In the genomic region with DNA sequence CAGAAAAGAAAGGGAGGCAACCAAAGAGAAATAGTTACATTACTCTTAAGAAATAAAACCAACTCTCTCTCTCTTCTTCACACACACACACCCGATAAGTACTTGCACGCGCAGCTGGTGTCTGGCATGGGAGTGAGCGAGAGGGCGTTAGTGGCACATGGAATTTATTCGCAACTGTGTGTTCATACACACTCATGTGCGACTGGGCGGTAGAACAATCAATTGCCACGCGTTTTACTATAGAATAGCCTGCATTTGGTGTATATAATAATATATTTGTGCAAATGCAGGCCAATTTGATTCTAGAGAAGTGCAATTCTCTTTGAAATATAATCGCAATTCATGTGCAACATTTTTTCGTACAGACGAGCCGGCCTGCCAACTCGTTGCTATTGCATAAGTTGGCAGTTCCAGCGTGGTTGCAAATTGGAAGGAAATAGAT, we compare ENCODE assay signal across 1 fruit fly cellular context.
TF ChIP-seq lines count a peak whose summit lies in the region.

No protein-coding gene starts in this region.

TF ChIP-seq in whole organism, embryonic, 481 proteins besides CTCF, POLR2A, EP300 and RAD21 (continued from another document and continues in another):
- TF ChIP-seq CG15011 (GFP tag; optimal IDR thresholded peaks at IDR 0.05; lab: Kevin White, UChicago) = no peak
- no peak for TF ChIP-seq Pdp1 (GFP tag; optimal IDR thresholded peaks at IDR 0.05; lab: Kevin White, UChicago)
- TF ChIP-seq sob (GFP tag; IDR thresholded peaks at IDR 0.05; lab: Robert Waterston, UW) = peak; percentile 22; the same call in 1 of the 2 replicates
- TF ChIP-seq CG4820 (GFP tag; optimal IDR thresholded peaks at IDR 0.05; lab: Kevin White, UChicago) = no peak
- TF ChIP-seq schlank (tag; optimal IDR thresholded peaks at IDR 0.05; lab: Kevin White, UChicago) = no peak
- TF ChIP-seq CG17912 (GFP tag; optimal IDR thresholded peaks at IDR 0.05; lab: Kevin White, UChicago) = no peak
- no peak for TF ChIP-seq CG16779 (GFP tag; IDR thresholded peaks at IDR 0.05; lab: Robert Waterston, UW)
- no peak for TF ChIP-seq Ravus (GFP tag; IDR thresholded peaks at IDR 0.05; lab: Robert Waterston, UW)
- no peak for TF ChIP-seq Optix (GFP tag; IDR thresholded peaks at IDR 0.05; lab: Robert Waterston, UW)
- TF ChIP-seq CG10543 (GFP tag; optimal IDR thresholded peaks at IDR 0.05; lab: Kevin White, UChicago) = peak; percentile 6
- no peak for TF ChIP-seq ken (GFP tag; IDR thresholded peaks at IDR 0.05; lab: Robert Waterston, UW)
- TF ChIP-seq Antp (GFP tag; optimal IDR thresholded peaks at IDR 0.05; lab: Kevin White, UChicago) = no peak
- no peak for TF ChIP-seq CG17829 (tag; optimal IDR thresholded peaks at IDR 0.05; lab: Kevin White, UChicago)
- TF ChIP-seq CG6813 (GFP tag; optimal IDR thresholded peaks at IDR 0.05; lab: Kevin White, UChicago) = peak; percentile 8
- TF ChIP-seq tgo (GFP tag; IDR thresholded peaks at IDR 0.05; lab: Robert Waterston, UW) = no peak
- no peak for TF ChIP-seq CG3065 (GFP tag; optimal IDR thresholded peaks at IDR 0.05; lab: Kevin White, UChicago)
- TF ChIP-seq HHEX (GFP tag; optimal IDR thresholded peaks at IDR 0.05; lab: Kevin White, UChicago) = peak; percentile 27
- no peak for TF ChIP-seq CG14965 (GFP tag; optimal IDR thresholded peaks at IDR 0.05; lab: Kevin White, UChicago; ENCODE audit: borderline replicate concordance)
- TF ChIP-seq CG8388 (GFP tag; optimal IDR thresholded peaks at IDR 0.05; lab: Kevin White, UChicago) = no peak
- TF ChIP-seq da (GFP tag; optimal IDR thresholded peaks at IDR 0.05; lab: Kevin White, UChicago) = no peak
- TF ChIP-seq disco-r (GFP tag; optimal IDR thresholded peaks at IDR 0.05; lab: Kevin White, UChicago) = no peak
- no peak for TF ChIP-seq dati (GFP tag; IDR thresholded peaks at IDR 0.05; lab: Robert Waterston, UW)
- TF ChIP-seq CG10462 (GFP tag; optimal IDR thresholded peaks at IDR 0.05; lab: Kevin White, UChicago) = no peak
- TF ChIP-seq sim (GFP tag; IDR thresholded peaks at IDR 0.05; lab: Robert Waterston, UW) = no peak
- no peak for TF ChIP-seq HLH54F (GFP tag; optimal IDR thresholded peaks at IDR 0.05; lab: Kevin White, UChicago)
- no peak for TF ChIP-seq wek (GFP tag; optimal IDR thresholded peaks at IDR 0.05; lab: Kevin White, UChicago)
- no peak for TF ChIP-seq CG12236 (GFP tag; optimal IDR thresholded peaks at IDR 0.05; lab: Kevin White, UChicago)
- no peak for TF ChIP-seq CG4707 (GFP tag; optimal IDR thresholded peaks at IDR 0.05; lab: Kevin White, UChicago)
- TF ChIP-seq ATbp (GFP tag; optimal IDR thresholded peaks at IDR 0.05; lab: Kevin White, UChicago) = no peak
- no peak for TF ChIP-seq ase (GFP tag; IDR thresholded peaks at IDR 0.05; lab: Robert Waterston, UW)
- TF ChIP-seq CG2875 (GFP tag; optimal IDR thresholded peaks at IDR 0.05; lab: Kevin White, UChicago) = no peak
- no peak for TF ChIP-seq CG31441 (GFP tag; IDR thresholded peaks at IDR 0.05; lab: Robert Waterston, UW)
- no peak for TF ChIP-seq lov (optimal IDR thresholded peaks at IDR 0.05; lab: Kevin White, UChicago)
- TF ChIP-seq lov (GFP tag; IDR thresholded peaks at IDR 0.05; lab: Robert Waterston, UW) = no peak
- TF ChIP-seq trem (tag; optimal IDR thresholded peaks at IDR 0.05; lab: Kevin White, UChicago) = peak; percentile 99
- peak; percentile 38 for TF ChIP-seq CG15514 (GFP tag; optimal IDR thresholded peaks at IDR 0.05; lab: Kevin White, UChicago)
- no peak for TF ChIP-seq CG10267 (tag; optimal IDR thresholded peaks at IDR 0.05; lab: Kevin White, UChicago)
- no peak for TF ChIP-seq Tbp (GFP tag; optimal IDR thresholded peaks at IDR 0.05; lab: Kevin White, UChicago)
- TF ChIP-seq gcm2 (GFP tag; optimal IDR thresholded peaks at IDR 0.05; lab: Kevin White, UChicago) = no peak
- no peak for TF ChIP-seq tx (GFP tag; optimal IDR thresholded peaks at IDR 0.05; lab: Kevin White, UChicago)
- no peak for TF ChIP-seq slou (GFP tag; optimal IDR thresholded peaks at IDR 0.05; lab: Kevin White, UChicago)
- TF ChIP-seq CHES-1-like (GFP tag; optimal IDR thresholded peaks at IDR 0.05; lab: Kevin White, UChicago) = no peak
- no peak for TF ChIP-seq Myb (GFP tag; optimal IDR thresholded peaks at IDR 0.05; lab: Kevin White, UChicago)
- no peak for TF ChIP-seq Hr51 (GFP tag; optimal IDR thresholded peaks at IDR 0.05; lab: Kevin White, UChicago)
- no peak for TF ChIP-seq CG11085 (GFP tag; IDR thresholded peaks at IDR 0.05; lab: Robert Waterston, UW)
- no peak for TF ChIP-seq CG3995 (GFP tag; optimal IDR thresholded peaks at IDR 0.05; lab: Kevin White, UChicago)
- no peak for TF ChIP-seq CG30403 (GFP tag; optimal IDR thresholded peaks at IDR 0.05; lab: Kevin White, UChicago)
- no peak for TF ChIP-seq CG10565 (GFP tag; optimal IDR thresholded peaks at IDR 0.05; lab: Kevin White, UChicago)
- no peak for TF ChIP-seq D19A (tag; optimal IDR thresholded peaks at IDR 0.05; lab: Kevin White, UChicago)
- TF ChIP-seq CG14860 (GFP tag; IDR thresholded peaks at IDR 0.05; lab: Robert Waterston, UW; ENCODE audit: partially characterized antibody) = no peak
- no peak for TF ChIP-seq D (optimal IDR thresholded peaks at IDR 0.05; lab: Kevin White, UChicago)
- TF ChIP-seq D (GFP tag; optimal IDR thresholded peaks at IDR 0.05; lab: Kevin White, UChicago) = no peak
- no peak for TF ChIP-seq jumu (GFP tag; optimal IDR thresholded peaks at IDR 0.05; lab: Kevin White, UChicago)
- TF ChIP-seq ac (GFP tag; optimal IDR thresholded peaks at IDR 0.05; lab: Kevin White, UChicago) = no peak
- no peak for TF ChIP-seq Dbx (GFP tag; IDR thresholded peaks at IDR 0.05; lab: Robert Waterston, UW)
- TF ChIP-seq Usf (GFP tag; optimal IDR thresholded peaks at IDR 0.05; lab: Kevin White, UChicago) = no peak
- TF ChIP-seq gro (GFP tag; optimal IDR thresholded peaks at IDR 0.05; lab: Kevin White, UChicago) = no peak
- TF ChIP-seq kay (GFP tag; optimal IDR thresholded peaks at IDR 0.05; lab: Kevin White, UChicago) = no peak
- TF ChIP-seq CG18011 (GFP tag; optimal IDR thresholded peaks at IDR 0.05; lab: Kevin White, UChicago) = no peak
- no peak for TF ChIP-seq Stat92E (GFP tag; optimal IDR thresholded peaks at IDR 0.05; lab: Kevin White, UChicago)
- no peak for TF ChIP-seq btn (GFP tag; optimal IDR thresholded peaks at IDR 0.05; lab: Kevin White, UChicago)
- no peak for TF ChIP-seq chif (GFP tag; optimal IDR thresholded peaks at IDR 0.05; lab: Kevin White, UChicago)
- no peak for TF ChIP-seq Dll (GFP tag; IDR thresholded peaks at IDR 0.05; lab: Robert Waterston, UW; ENCODE audit: partially characterized antibody)
- TF ChIP-seq slp2 (GFP tag; optimal IDR thresholded peaks at IDR 0.05; lab: Kevin White, UChicago) = no peak
- no peak for TF ChIP-seq CG17385 (GFP tag; optimal IDR thresholded peaks at IDR 0.05; lab: Kevin White, UChicago)
- TF ChIP-seq CG34224 (GFP tag; IDR thresholded peaks at IDR 0.05; lab: Robert Waterston, UW; ENCODE audit: partially characterized antibody) = no peak
- TF ChIP-seq CG3163 (GFP tag; optimal IDR thresholded peaks at IDR 0.05; lab: Kevin White, UChicago) = peak; percentile 94
- no peak for TF ChIP-seq tap (tag; optimal IDR thresholded peaks at IDR 0.05; lab: Kevin White, UChicago)
- peak; percentile 8 for TF ChIP-seq psq (GFP tag; optimal IDR thresholded peaks at IDR 0.05; lab: Kevin White, UChicago)
- TF ChIP-seq NK7.1 (GFP tag; optimal IDR thresholded peaks at IDR 0.05; lab: Kevin White, UChicago) = no peak
- TF ChIP-seq amos (GFP tag; IDR thresholded peaks at IDR 0.05; lab: Robert Waterston, UW; ENCODE audit: partially characterized antibody) = no peak
- TF ChIP-seq pb (GFP tag; optimal IDR thresholded peaks at IDR 0.05; lab: Kevin White, UChicago) = no peak
- TF ChIP-seq CG7372 (GFP tag; IDR thresholded peaks at IDR 0.05; lab: Robert Waterston, UW) = no peak
- no peak for TF ChIP-seq jing (GFP tag; optimal IDR thresholded peaks at IDR 0.05; lab: Kevin White, UChicago)
- no peak for TF ChIP-seq CG17612 (GFP tag; IDR thresholded peaks at IDR 0.05; lab: Robert Waterston, UW)
- TF ChIP-seq ab (GFP tag; optimal IDR thresholded peaks at IDR 0.05; lab: Kevin White, UChicago) = no peak
- no peak for TF ChIP-seq jigr1 (GFP tag; IDR thresholded peaks at IDR 0.05; lab: Robert Waterston, UW)
- TF ChIP-seq bsh (GFP tag; optimal IDR thresholded peaks at IDR 0.05; lab: Kevin White, UChicago) = no peak
- TF ChIP-seq Rx (GFP tag; IDR thresholded peaks at IDR 0.05; lab: Robert Waterston, UW) = no peak
- peak; percentile 79; the same call in 2 of the 4 replicates for TF ChIP-seq chinmo (GFP tag; IDR thresholded peaks at IDR 0.05; lab: Robert Waterston, UW; ENCODE audit: partially characterized antibody)
- TF ChIP-seq CG43689 (GFP tag; IDR thresholded peaks at IDR 0.05; lab: Robert Waterston, UW) = no peak
- no peak for TF ChIP-seq repo (GFP tag; optimal IDR thresholded peaks at IDR 0.05; lab: Kevin White, UChicago)
- no peak for TF ChIP-seq CG12219 (GFP tag; optimal IDR thresholded peaks at IDR 0.05; lab: Kevin White, UChicago)
- TF ChIP-seq crc (GFP tag; optimal IDR thresholded peaks at IDR 0.05; lab: Kevin White, UChicago) = no peak
- no peak for TF ChIP-seq CG4282 (GFP tag; optimal IDR thresholded peaks at IDR 0.05; lab: Kevin White, UChicago)
- TF ChIP-seq Side (GFP tag; optimal IDR thresholded peaks at IDR 0.05; lab: Kevin White, UChicago) = no peak
- no peak for TF ChIP-seq HLH3B (GFP tag; IDR thresholded peaks at IDR 0.05; lab: Robert Waterston, UW)
- no peak for TF ChIP-seq caup (GFP tag; optimal IDR thresholded peaks at IDR 0.05; lab: Kevin White, UChicago; ENCODE audit: severe bottlenecking)
- no peak for TF ChIP-seq CG10431 (GFP tag; optimal IDR thresholded peaks at IDR 0.05; lab: Kevin White, UChicago)
- TF ChIP-seq nmo (GFP tag; optimal IDR thresholded peaks at IDR 0.05; lab: Kevin White, UChicago) = no peak
- TF ChIP-seq B-H2 (GFP tag; optimal IDR thresholded peaks at IDR 0.05; lab: Kevin White, UChicago) = no peak
- TF ChIP-seq CG11723 (GFP tag; optimal IDR thresholded peaks at IDR 0.05; lab: Kevin White, UChicago) = no peak
- no peak for TF ChIP-seq Atf-2 (GFP tag; optimal IDR thresholded peaks at IDR 0.05; lab: Kevin White, UChicago)
- TF ChIP-seq twi (tag; optimal IDR thresholded peaks at IDR 0.05; lab: Kevin White, UChicago) = peak; percentile 53
- TF ChIP-seq dan (GFP tag; IDR thresholded peaks at IDR 0.05; lab: Robert Waterston, UW) = no peak
- TF ChIP-seq BtbVII (GFP tag; optimal IDR thresholded peaks at IDR 0.05; lab: Kevin White, UChicago) = no peak
- no peak for TF ChIP-seq exex (tag; optimal IDR thresholded peaks at IDR 0.05; lab: Kevin White, UChicago)
- peak; percentile 7 for TF ChIP-seq phol (tag; optimal IDR thresholded peaks at IDR 0.05; lab: Kevin White, UChicago)
- TF ChIP-seq Mrtf (GFP tag; IDR thresholded peaks at IDR 0.05; lab: Robert Waterston, UW) = no peak
- TF ChIP-seq sug (tag; optimal IDR thresholded peaks at IDR 0.05; lab: Kevin White, UChicago) = peak; percentile 16
- no peak for TF ChIP-seq CG6689 (GFP tag; IDR thresholded peaks at IDR 0.05; lab: Robert Waterston, UW)
- peak; percentile 64 to 77 for TF ChIP-seq Trl (optimal IDR thresholded peaks at IDR 0.05; lab: Kevin White, UChicago)
- TF ChIP-seq Trl (GFP tag; optimal IDR thresholded peaks at IDR 0.05; lab: Kevin White, UChicago) = no peak
- no peak for TF ChIP-seq usp (GFP tag; optimal IDR thresholded peaks at IDR 0.05; lab: Kevin White, UChicago)
- no peak for TF ChIP-seq CG30431 (GFP tag; optimal IDR thresholded peaks at IDR 0.05; lab: Kevin White, UChicago)
- 0 out of 2 replicates have a peak, but pooled peaks have one; percentile 37 for TF ChIP-seq seq (GFP tag; IDR thresholded peaks at IDR 0.05; lab: Robert Waterston, UW)
- no peak for TF ChIP-seq CG2889 (GFP tag; IDR thresholded peaks at IDR 0.05; lab: Robert Waterston, UW)
- no peak for TF ChIP-seq CG33213 (GFP tag; optimal IDR thresholded peaks at IDR 0.05; lab: Kevin White, UChicago)
- TF ChIP-seq Max (GFP tag; optimal IDR thresholded peaks at IDR 0.05; lab: Kevin White, UChicago) = peak; percentile 76
- no peak for TF ChIP-seq Lim3 (GFP tag; IDR thresholded peaks at IDR 0.05; lab: Robert Waterston, UW)
- TF ChIP-seq ems (GFP tag; optimal IDR thresholded peaks at IDR 0.05; lab: Kevin White, UChicago) = peak; percentile 12
- TF ChIP-seq YL-1 (GFP tag; optimal IDR thresholded peaks at IDR 0.05; lab: Kevin White, UChicago) = peak; percentile 25
- no peak; the same call in 2 of the 3 replicates for TF ChIP-seq CG6175 (GFP tag; IDR thresholded peaks at IDR 0.05; lab: Robert Waterston, UW)
- no peak for TF ChIP-seq CG12071 (GFP tag; optimal IDR thresholded peaks at IDR 0.05; lab: Kevin White, UChicago)
- TF ChIP-seq ftz-f1 (GFP tag; optimal IDR thresholded peaks at IDR 0.05; lab: Kevin White, UChicago) = no peak
- no peak for TF ChIP-seq CG4854 (GFP tag; optimal IDR thresholded peaks at IDR 0.05; lab: Kevin White, UChicago)
- TF ChIP-seq CG7271 (tag; optimal IDR thresholded peaks at IDR 0.05; lab: Kevin White, UChicago) = no peak
- TF ChIP-seq CG2678 (tag; optimal IDR thresholded peaks at IDR 0.05; lab: Kevin White, UChicago) = no peak
- peak; percentile 50 for TF ChIP-seq abd-A (tag; optimal IDR thresholded peaks at IDR 0.05; lab: Kevin White, UChicago)
- TF ChIP-seq H2.0 (GFP tag; IDR thresholded peaks at IDR 0.05; lab: Robert Waterston, UW) = no peak
- no peak for TF ChIP-seq CG6272 (GFP tag; IDR thresholded peaks at IDR 0.05; lab: Robert Waterston, UW)
- TF ChIP-seq Blimp-1 (GFP tag; optimal IDR thresholded peaks at IDR 0.05; lab: Kevin White, UChicago) = no peak
- no peak for TF ChIP-seq az2 (GFP tag; optimal IDR thresholded peaks at IDR 0.05; lab: Kevin White, UChicago)
- TF ChIP-seq CG12391 (tag; optimal IDR thresholded peaks at IDR 0.05; lab: Kevin White, UChicago) = no peak
- no peak for TF ChIP-seq CG7963 (GFP tag; IDR thresholded peaks at IDR 0.05; lab: Robert Waterston, UW; ENCODE audit: partially characterized antibody)
- no peak for TF ChIP-seq lbe (GFP tag; optimal IDR thresholded peaks at IDR 0.05; lab: Kevin White, UChicago)
- TF ChIP-seq B-H1 (GFP tag; IDR thresholded peaks at IDR 0.05; lab: Robert Waterston, UW) = no peak
- TF ChIP-seq Jarid2 (GFP tag; optimal IDR thresholded peaks at IDR 0.05; lab: Kevin White, UChicago) = no peak
- peak; percentile 31 for TF ChIP-seq stwl (tag; optimal IDR thresholded peaks at IDR 0.05; lab: Kevin White, UChicago)
- TF ChIP-seq inv (GFP tag; IDR thresholded peaks at IDR 0.05; lab: Robert Waterston, UW; ENCODE audit: partially characterized antibody) = no peak
- TF ChIP-seq CG6854 (GFP tag; optimal IDR thresholded peaks at IDR 0.05; lab: Kevin White, UChicago) = no peak
- no peak for TF ChIP-seq dmrt99B (tag; optimal IDR thresholded peaks at IDR 0.05; lab: Kevin White, UChicago)
- TF ChIP-seq Opbp (GFP tag; IDR thresholded peaks at IDR 0.05; lab: Robert Waterston, UW; ENCODE audit: partially characterized antibody) = 0 out of 3 replicates have a peak, but pooled peaks have one; percentile 41
